Fruit fly (Drosophila melanogaster): Measurements from ENCODE around the gene CG46320.

The CG46320 gene

DNA sequence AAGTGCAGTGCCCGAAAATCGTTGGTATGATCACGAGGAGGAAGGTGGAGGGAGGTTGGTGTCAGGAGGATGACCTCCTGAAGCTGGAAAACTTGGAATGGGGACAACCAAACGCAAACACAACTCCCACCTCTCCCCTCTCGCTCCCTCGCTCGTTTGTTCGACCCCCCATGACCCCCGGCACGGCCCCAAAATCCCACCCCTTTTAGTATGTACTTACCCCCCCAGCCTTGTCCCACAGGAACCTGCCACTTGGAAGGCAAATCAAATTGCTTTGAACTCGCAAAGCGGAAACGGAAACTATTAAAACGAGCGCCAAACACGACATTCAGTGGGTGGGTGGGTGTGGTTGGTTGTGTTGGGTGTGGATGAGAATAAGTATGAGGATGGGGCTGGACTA lies 67.7 kb downstream of the CG46320 start:
- TF ChIP-seq CG32121 (GFP tag; IDR thresholded peaks at IDR 0.05) (no peak), CG15710 (tag; optimal IDR thresholded peaks at IDR 0.05) (no peak), EcR (GFP tag; optimal IDR thresholded peaks at IDR 0.05) (no peak), CG9948 (tag; optimal IDR thresholded peaks at IDR 0.05) (no peak), CG34367 (tag; optimal IDR thresholded peaks at IDR 0.05) (no peak), Ets98B (GFP tag; IDR thresholded peaks at IDR 0.05) (no peak), D1 (tag; optimal IDR thresholded peaks at IDR 0.05) (no peak), gl (tag; optimal IDR thresholded peaks at IDR 0.05) (no peak), Snoo (tag; optimal IDR thresholded peaks at IDR 0.05) (no peak), CG14655 (GFP tag; optimal IDR thresholded peaks at IDR 0.05) (no peak), CG4496 (GFP tag; IDR thresholded peaks at IDR 0.05) (no peak), Pif1B (GFP tag; optimal IDR thresholded peaks at IDR 0.05) (no peak), Pif1A (GFP tag; optimal IDR thresholded peaks at IDR 0.05) (no peak), CG10348 (GFP tag; IDR thresholded peaks at IDR 0.05) (no peak), CG17806 (tag; optimal IDR thresholded peaks at IDR 0.05) (no peak), CG12605 (GFP tag; IDR thresholded peaks at IDR 0.05) (no peak), CG8159 (tag; optimal IDR thresholded peaks at IDR 0.05) (no peak), CG13204 (GFP tag; optimal IDR thresholded peaks at IDR 0.05) (no peak), fd96Ca (GFP tag; IDR thresholded peaks at IDR 0.05) (no peak)

DNA sequence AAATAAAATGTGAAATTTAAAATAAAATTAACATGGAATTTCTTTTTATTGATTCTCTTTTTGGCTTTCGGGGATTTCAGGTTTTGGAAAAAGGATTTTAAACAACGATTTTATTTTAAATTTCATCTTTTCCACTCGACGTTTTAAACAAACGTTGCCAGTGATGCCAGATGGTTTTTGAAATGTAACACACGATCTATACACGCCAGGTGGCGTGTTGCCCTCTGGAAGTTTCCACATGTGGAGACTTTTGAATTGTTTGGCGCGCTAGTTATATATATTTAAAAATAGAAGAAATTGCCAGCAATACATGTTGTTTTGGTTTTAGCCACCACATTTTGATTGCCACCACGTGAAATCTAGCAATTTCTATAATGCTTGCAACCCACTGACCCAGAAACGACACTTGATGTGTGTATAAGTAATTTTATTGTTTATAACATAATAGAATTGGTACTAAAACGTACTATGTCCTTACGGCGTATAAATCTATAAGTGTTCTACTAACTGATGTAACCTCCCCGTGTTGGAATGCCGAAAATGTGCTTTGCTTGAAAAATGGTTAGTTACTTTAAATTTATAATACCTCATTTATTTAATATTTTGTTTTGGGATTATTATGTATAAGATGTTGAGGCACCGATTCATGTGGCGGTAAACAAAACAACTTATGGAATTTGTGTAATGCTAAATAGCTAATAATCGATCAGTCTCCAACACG lies 85.9 kb downstream of the CG46320 start:
- TF ChIP-seq CG4496 (GFP tag; IDR thresholded peaks at IDR 0.05), result 0 out of 3 replicates have a peak, but pooled peaks have one; percentile 38
- no peak for TF ChIP-seq CG14655 (GFP tag; optimal IDR thresholded peaks at IDR 0.05)

DNA sequence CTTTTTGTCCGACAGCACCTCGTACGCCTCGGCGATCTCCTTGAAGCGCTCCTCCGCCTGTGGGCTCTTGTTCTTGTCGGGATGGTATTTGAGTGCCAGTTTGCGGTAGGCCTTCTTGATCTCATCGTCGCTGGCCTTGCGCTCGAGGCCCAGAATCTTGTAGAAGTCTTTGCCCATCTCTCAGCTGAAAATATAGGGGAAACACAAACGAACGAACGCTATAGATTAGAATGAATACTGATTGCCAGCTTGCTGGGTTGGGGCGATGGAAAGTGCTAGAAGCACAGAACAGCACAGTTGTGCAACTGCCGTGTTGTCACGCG lies 87.5 kb downstream of the CG46320 start:
- TF ChIP-seq EcR (GFP tag; optimal IDR thresholded peaks at IDR 0.05) (no peak), Snoo (tag; optimal IDR thresholded peaks at IDR 0.05) (no peak), CG9948 (tag; optimal IDR thresholded peaks at IDR 0.05) (no peak), CG15710 (tag; optimal IDR thresholded peaks at IDR 0.05) (no peak), D1 (tag; optimal IDR thresholded peaks at IDR 0.05) (no peak), CG8301 (tag; optimal IDR thresholded peaks at IDR 0.05) (no peak), CG13204 (GFP tag; optimal IDR thresholded peaks at IDR 0.05) (no peak), CG10348 (GFP tag; IDR thresholded peaks at IDR 0.05) (no peak), CG34367 (tag; optimal IDR thresholded peaks at IDR 0.05) (no peak), Pif1A (GFP tag; optimal IDR thresholded peaks at IDR 0.05) (no peak), Pif1B (GFP tag; optimal IDR thresholded peaks at IDR 0.05) (no peak), rn (GFP tag; IDR thresholded peaks at IDR 0.05) (no peak), CG32121 (GFP tag; IDR thresholded peaks at IDR 0.05) (no peak), CG8159 (tag; optimal IDR thresholded peaks at IDR 0.05) (no peak), fd96Ca (GFP tag; IDR thresholded peaks at IDR 0.05) (no peak), gl (tag; optimal IDR thresholded peaks at IDR 0.05) (no peak), CG14655 (GFP tag; optimal IDR thresholded peaks at IDR 0.05) (no peak), CG17806 (tag; optimal IDR thresholded peaks at IDR 0.05) (no peak), CG4496 (GFP tag; IDR thresholded peaks at IDR 0.05) (no peak)

- peak; percentile 40 for TF ChIP-seq Snoo (tag; optimal IDR thresholded peaks at IDR 0.05)
- TF ChIP-seq Ets98B (GFP tag; IDR thresholded peaks at IDR 0.05), result peak; percentile 64; the same call in 1 of the 2 replicates
- TF ChIP-seq CG4496 (GFP tag; IDR thresholded peaks at IDR 0.05), result 0 out of 3 replicates have a peak, but pooled peaks have one; percentile 20
- TF ChIP-seq CG8159 (tag; optimal IDR thresholded peaks at IDR 0.05), result peak; percentile 35
- TF ChIP-seq EcR (GFP tag; optimal IDR thresholded peaks at IDR 0.05), result peak; percentile 83
- peak; percentile 14 for TF ChIP-seq Pif1B (GFP tag; optimal IDR thresholded peaks at IDR 0.05)
- peak; percentile 10 for TF ChIP-seq CG34367 (tag; optimal IDR thresholded peaks at IDR 0.05)
- no peak for TF ChIP-seq fd96Ca (GFP tag; IDR thresholded peaks at IDR 0.05)
- TF ChIP-seq D1 (tag; optimal IDR thresholded peaks at IDR 0.05), result no peak
- TF ChIP-seq gl (tag; optimal IDR thresholded peaks at IDR 0.05), result peak; percentile 5
- TF ChIP-seq Pif1A (GFP tag; optimal IDR thresholded peaks at IDR 0.05), result no peak
- 0 out of 2 replicates have a peak, but pooled peaks have one; percentile 12 for TF ChIP-seq CG12605 (GFP tag; IDR thresholded peaks at IDR 0.05)
- TF ChIP-seq CG13204 (GFP tag; optimal IDR thresholded peaks at IDR 0.05), result peak; percentile 68
Measured at dm6 chr3L:5751740-5752579, 88.0 kb downstream of the CG46320 start, which contains the start of gene DnaJ-1. TSS of gene DnaJ-1 (minus strand) at chr3L:5752189.

- no peak for TF ChIP-seq D1 (tag; optimal IDR thresholded peaks at IDR 0.05)
- no peak for TF ChIP-seq fd96Ca (GFP tag; IDR thresholded peaks at IDR 0.05)
- peak; percentile 25 for TF ChIP-seq CG13204 (GFP tag; optimal IDR thresholded peaks at IDR 0.05)
- TF ChIP-seq Pif1B (GFP tag; optimal IDR thresholded peaks at IDR 0.05), result no peak
- peak; percentile 3 for TF ChIP-seq gl (tag; optimal IDR thresholded peaks at IDR 0.05)
- peak; percentile 47; the same call in 1 of the 2 replicates for TF ChIP-seq CG32121 (GFP tag; IDR thresholded peaks at IDR 0.05)
- TF ChIP-seq CG17806 (tag; optimal IDR thresholded peaks at IDR 0.05), result peak; percentile 21
- peak; percentile 22 for TF ChIP-seq EcR (GFP tag; optimal IDR thresholded peaks at IDR 0.05)
Measured at dm6 chr3L:5752903-5753604, 89.1 kb downstream of the CG46320 start, which contains the start of gene Usp47. TSS of gene Usp47 (plus strand) at chr3L:5752973.
